Worm (Caenorhabditis elegans) whole organism, mixed stage, embryonic: ENCODE results near the gene W03F8.4.
A peak's percentile ranks its signal among the peaks of the same experiment; 100 is the strongest.
"Not testable (repeated sequence)": the region's sequence is repeated elsewhere in the genome, so short reads cannot be mapped to it uniquely, and the experiment has no call there.

Experiments used
- M03D4.4 ChIP-seq: sonication (generic microtip); optimal IDR thresholded peaks from 2 replicates; lab custom pipeline; 2017; ENCODE audit warnings: mild to moderate bottlenecking, missing genetic modification characterization, missing compliant biosample characterization
- bed-3 ChIP-seq: fragments of 200-800 bp; sonication (Bioruptor generic); optimal IDR thresholded peaks from 3 replicates; lab custom pipeline; 2018; ENCODE audit warnings: mild to moderate bottlenecking, missing genetic modification characterization, moderate library complexity, missing compliant biosample characterization
- ceh-39 ChIP-seq: fragments of 150-350 bp; optimal IDR thresholded peaks from 2 replicates; lab custom pipeline; 2014; ENCODE audit warnings: missing biosample characterization, missing genetic modification characterization
- ceh-43 ChIP-seq: fragments of 200-800 bp; sonication (Bioruptor generic); optimal IDR thresholded peaks from 2 replicates; lab custom pipeline; 2018; ENCODE audit warnings: mild to moderate bottlenecking, missing genetic modification characterization, moderate library complexity, missing compliant biosample characterization
- ceh-83 ChIP-seq: fragments of 200-800 bp; sonication (Bioruptor generic); optimal IDR thresholded peaks from 2 replicates; lab custom pipeline; 2018; ENCODE audit warnings: mild to moderate bottlenecking, missing genetic modification characterization, missing compliant biosample characterization
- ces-1 ChIP-seq: fragments of 150-350 bp; optimal IDR thresholded peaks from 2 replicates; lab custom pipeline; 2014; ENCODE audit warnings: missing biosample characterization, missing genetic modification reagents, missing genetic modification characterization
- cnd-1 ChIP-seq: fragments of 200-800 bp; sonication (Bioruptor generic); optimal IDR thresholded peaks from 2 replicates; lab custom pipeline; 2018; ENCODE audit warnings: mild to moderate bottlenecking, missing genetic modification characterization, missing compliant biosample characterization
- drap-1 ChIP-seq: fragments of 200-800 bp; sonication (Bioruptor generic); optimal IDR thresholded peaks from 3 replicates; lab custom pipeline; 2018; ENCODE audit warnings: mild to moderate bottlenecking, missing genetic modification characterization, missing compliant biosample characterization
- elt-1 ChIP-seq: sonication (generic microtip); optimal IDR thresholded peaks from 2 replicates; lab custom pipeline; 2017; ENCODE audit warnings: missing genetic modification characterization, mild to moderate bottlenecking, missing compliant biosample characterization, antibody characterized with exemption, moderate library complexity, borderline replicate concordance; ENCODE audit not compliant: insufficient read depth
- flh-1 ChIP-seq: fragments of 200-800 bp; sonication (Bioruptor generic); optimal IDR thresholded peaks from 2 replicates; lab custom pipeline; 2018; ENCODE audit warnings: mild to moderate bottlenecking, missing genetic modification characterization, moderate library complexity, missing compliant biosample characterization
- ham-2 ChIP-seq: fragments of 200-800 bp; sonication (Bioruptor generic); optimal IDR thresholded peaks from 2 replicates; lab custom pipeline; 2018; ENCODE audit warnings: mild to moderate bottlenecking, missing genetic modification characterization, missing compliant biosample characterization
- hlh-1 ChIP-seq: fragments of 150-350 bp; optimal IDR thresholded peaks from 2 replicates; lab custom pipeline; 2014; ENCODE audit warnings: missing biosample characterization, missing genetic modification reagents, missing genetic modification characterization
- lin-13 ChIP-seq: fragments of 150-350 bp; optimal IDR thresholded peaks from 2 replicates; lab custom pipeline; 2014; ENCODE audit warnings: missing biosample characterization, missing genetic modification characterization
- lin-32 ChIP-seq: fragments of 200-800 bp; sonication (Bioruptor generic); optimal IDR thresholded peaks from 2 replicates; lab custom pipeline; 2018; ENCODE audit warnings: mild to moderate bottlenecking, missing genetic modification characterization, missing compliant biosample characterization
- lsy-2 ChIP-seq: fragments of 150-350 bp; optimal IDR thresholded peaks from 2 replicates; lab custom pipeline; 2014; ENCODE audit warnings: missing biosample characterization, missing genetic modification characterization
- mab-5 ChIP-seq: fragments of 150-350 bp; optimal IDR thresholded peaks from 2 replicates; lab custom pipeline; 2014; ENCODE audit warnings: missing biosample characterization, missing genetic modification characterization
- mep-1 ChIP-seq: fragments of 150-350 bp; optimal IDR thresholded peaks from 2 replicates; lab custom pipeline; 2017; ENCODE audit warnings: missing biosample characterization, missing genetic modification reagents, missing genetic modification characterization, inconsistent platforms
- mls-2 ChIP-seq: sonication (generic microtip); optimal IDR thresholded peaks from 2 replicates; lab custom pipeline; 2016; ENCODE audit warnings: mild to moderate bottlenecking, missing genetic modification characterization, moderate library complexity, missing compliant biosample characterization
- nhr-12 ChIP-seq: fragments of 150-350 bp; optimal IDR thresholded peaks from 2 replicates; lab custom pipeline; 2014; ENCODE audit warnings: missing biosample characterization, missing genetic modification characterization
- nhr-2 ChIP-seq: fragments of 150-350 bp; optimal IDR thresholded peaks from 2 replicates; lab custom pipeline; 2014; ENCODE audit warnings: missing biosample characterization, missing genetic modification characterization
- nhr-237 ChIP-seq: fragments of 150-350 bp; optimal IDR thresholded peaks from 2 replicates; lab custom pipeline; 2014; ENCODE audit warnings: missing biosample characterization, missing genetic modification characterization
- nhr-28 ChIP-seq: fragments of 150-350 bp; optimal IDR thresholded peaks from 2 replicates; lab custom pipeline; 2014; ENCODE audit warnings: missing biosample characterization, missing genetic modification characterization
- nhr-76 ChIP-seq: sonication (generic microtip); optimal IDR thresholded peaks from 2 replicates; lab custom pipeline; 2017; ENCODE audit warnings: missing biosample characterization, missing genetic modification characterization
- pha-4 ChIP-seq: fragments of 150-350 bp; optimal IDR thresholded peaks from 2 replicates; lab custom pipeline; 2018; ENCODE audit warnings: missing biosample characterization, missing genetic modification reagents, missing genetic modification characterization
- sem-2 ChIP-seq: fragments of 200-800 bp; sonication (Bioruptor generic); optimal IDR thresholded peaks from 2 replicates; lab custom pipeline; 2018; ENCODE audit warnings: mild to moderate bottlenecking, missing genetic modification characterization, missing compliant biosample characterization
- snpc-4 ChIP-seq: fragments of 150-350 bp; optimal IDR thresholded peaks from 2 replicates; lab custom pipeline; 2014; ENCODE audit warnings: missing biosample characterization, missing genetic modification characterization
- sptf-1 ChIP-seq: sonication (generic microtip); optimal IDR thresholded peaks from 2 replicates; lab custom pipeline; 2017; ENCODE audit warnings: mild to moderate bottlenecking, missing genetic modification characterization, moderate library complexity, missing compliant biosample characterization
- tbx-8 ChIP-seq: fragments of 200-800 bp; sonication (Bioruptor generic); optimal IDR thresholded peaks from 2 replicates; lab custom pipeline; 2018; ENCODE audit warnings: mild to moderate bottlenecking, missing genetic modification characterization, moderate library complexity, missing compliant biosample characterization
- unc-120 ChIP-seq: sonication (generic microtip); optimal IDR thresholded peaks from 2 replicates; lab custom pipeline; 2017; ENCODE audit warnings: missing genetic modification characterization, missing compliant biosample characterization; ENCODE audit not compliant: poor library complexity, severe bottlenecking
- unc-39 ChIP-seq: fragments of 150-350 bp; optimal IDR thresholded peaks from 2 replicates; lab custom pipeline; 2014; ENCODE audit warnings: missing biosample characterization, missing genetic modification characterization
- unc-62 ChIP-seq: fragments of 150-350 bp; optimal IDR thresholded peaks from 2 replicates; lab custom pipeline; 2014; ENCODE audit warnings: missing biosample characterization, missing genetic modification reagents, missing genetic modification characterization
- zip-8 ChIP-seq: fragments of 150-350 bp; optimal IDR thresholded peaks from 2 replicates; lab custom pipeline; 2014; ENCODE audit warnings: missing biosample characterization, missing genetic modification characterization
- ztf-11 ChIP-seq: fragments of 150-350 bp; optimal IDR thresholded peaks from 2 replicates; lab custom pipeline; 2014; ENCODE audit warnings: missing biosample characterization, missing genetic modification characterization

The W03F8.4 gene

ce11 chrIV:5162941-5163340 lies 21.0 kb upstream of the W03F8.4 start, which contains the start of the genes nspd-3 and C24D10.2:
nspd-3 (minus strand) TSS chrIV:5163041.
C24D10.2 (plus strand) TSS chrIV:5163339.
- TF ChIP-seq unc-120 (tag; lab: Kevin White, UChicago); zip-8 (tag; lab: Kevin White, UChicago); ceh-43 (GFP tag; lab: Kevin White, UChicago): not testable (repeated sequence)

ce11 chrIV:5165626-5166025 lies 18.3 kb upstream of the W03F8.4 start, which contains the start of gene nspd-6:
nspd-6 (minus strand) TSS chrIV:5165726.
- not testable (repeated sequence) for TF ChIP-seq ham-2 (GFP tag; lab: Kevin White, UChicago); elt-1 (tag; lab: Kevin White, UChicago); cnd-1 (tag; lab: Kevin White, UChicago)

- TF ChIP-seq nhr-76 (tag; lab: Kevin White, UChicago), result no peak
- no peak for TF ChIP-seq mep-1 (tag; lab: Kevin White, UChicago)
- no peak for TF ChIP-seq ceh-43 (GFP tag; lab: Kevin White, UChicago)
- TF ChIP-seq sptf-1, result no peak
- no peak for TF ChIP-seq unc-39 (tag; lab: Kevin White, UChicago)
- TF ChIP-seq ceh-83, result no peak
- no peak for TF ChIP-seq lin-13 (tag; lab: Kevin White, UChicago)
- TF ChIP-seq elt-1 (tag; lab: Kevin White, UChicago), result no peak
- TF ChIP-seq ztf-11 (tag; lab: Kevin White, UChicago), result no peak
- no peak for TF ChIP-seq ces-1 (GFP tag; lab: Kevin White, UChicago)
- no peak for TF ChIP-seq hlh-1 (tag; lab: Kevin White, UChicago)
- TF ChIP-seq sem-2 (GFP tag; lab: Kevin White, UChicago), result no peak
- no peak for TF ChIP-seq lin-32
- no peak for TF ChIP-seq mab-5 (tag; lab: Kevin White, UChicago)
These were observed 17.9 kb upstream of the W03F8.4 start, which contains the start of gene ptp-5.1 for ce11 chrIV:5166030-5166429. ptp-5.1 (plus strand) TSS chrIV:5166330.

- TF ChIP-seq sem-2 (GFP tag; lab: Kevin White, UChicago), result no peak
- TF ChIP-seq nhr-2 (tag; lab: Kevin White, UChicago), result peak; percentile 59
- TF ChIP-seq lin-13 (tag; lab: Kevin White, UChicago), result no peak
- no peak for TF ChIP-seq mls-2
- TF ChIP-seq lsy-2 (tag; lab: Kevin White, UChicago), result no peak
- TF ChIP-seq nhr-28 (tag; lab: Kevin White, UChicago), result no peak
- TF ChIP-seq mep-1 (tag; lab: Kevin White, UChicago), result no peak
- no peak for TF ChIP-seq sptf-1
- no peak for TF ChIP-seq nhr-76 (tag; lab: Kevin White, UChicago)
- no peak for TF ChIP-seq drap-1 (GFP tag; lab: Kevin White, UChicago)
- no peak for TF ChIP-seq ceh-43 (GFP tag; lab: Kevin White, UChicago)
- TF ChIP-seq flh-1 (GFP tag; lab: Kevin White, UChicago), result no peak
- no peak for TF ChIP-seq nhr-12 (tag; lab: Kevin White, UChicago)
- TF ChIP-seq M03D4.4, result no peak
- TF ChIP-seq hlh-1 (tag; lab: Kevin White, UChicago), result peak; percentile 85
- TF ChIP-seq elt-1 (tag; lab: Kevin White, UChicago), result no peak
- TF ChIP-seq ceh-39, result peak; percentile 68
- no peak for TF ChIP-seq mab-5 (tag; lab: Kevin White, UChicago)
- no peak for TF ChIP-seq tbx-8 (GFP tag; lab: Kevin White, UChicago)
- no peak for TF ChIP-seq bed-3
- TF ChIP-seq ztf-11 (tag; lab: Kevin White, UChicago), result no peak
- no peak for TF ChIP-seq pha-4 (tag; lab: Kevin White, UChicago)
- peak; percentile 59 for TF ChIP-seq unc-62 (GFP tag; lab: Kevin White, UChicago)
- peak; percentile 75 for TF ChIP-seq unc-120 (tag; lab: Kevin White, UChicago)
- no peak for TF ChIP-seq snpc-4 (tag; lab: Kevin White, UChicago)
- TF ChIP-seq ces-1 (GFP tag; lab: Kevin White, UChicago), result no peak
- TF ChIP-seq nhr-237, result no peak
These were observed 14.6 kb upstream of the W03F8.4 start for ce11 chrIV:5169335-5169734.
